Worm (Caenorhabditis elegans) whole organism, L3 larva: Measurements from ENCODE around the gene F35G12.5.

Experiments
- ZK546.5 ChIP-seq: sonication (generic microtip); optimal IDR thresholded peaks from 2 replicates; lab custom pipeline; 2017; ENCODE audit warnings: missing biosample characterization, missing genetic modification characterization
- ama-1 ChIP-seq: fragments of 150-350 bp; optimal IDR thresholded peaks from 2 replicates; lab custom pipeline; 2018
- ceh-28 ChIP-seq: fragments of 150-350 bp; optimal IDR thresholded peaks from 2 replicates; lab custom pipeline; 2014; ENCODE audit warnings: missing biosample characterization, missing genetic modification reagents, missing genetic modification characterization
- ceh-82 ChIP-seq: fragments of 150-350 bp; optimal IDR thresholded peaks from 2 replicates; lab custom pipeline; 2014; ENCODE audit warnings: missing biosample characterization, missing genetic modification characterization
- ceh-9 ChIP-seq: sonication (generic microtip); optimal IDR thresholded peaks from 2 replicates; lab custom pipeline; 2018; ENCODE audit warnings: missing biosample characterization, missing genetic modification characterization
- daf-12 ChIP-seq: fragments of 150-350 bp; optimal IDR thresholded peaks from 2 replicates; lab custom pipeline; 2014; ENCODE audit warnings: missing biosample characterization, missing genetic modification reagents, missing genetic modification characterization
- egl-27 ChIP-seq: sonication (generic microtip); optimal IDR thresholded peaks from 4 replicates; lab custom pipeline; 2017; ENCODE audit warnings: missing biosample characterization, missing genetic modification reagents, missing genetic modification characterization
- egl-5 ChIP-seq: fragments of 150-350 bp; optimal IDR thresholded peaks from 2 replicates; lab custom pipeline; 2017; ENCODE audit warnings: missing biosample characterization, missing genetic modification reagents, missing genetic modification characterization, inconsistent platforms
- elt-1 ChIP-seq: fragments of 150-350 bp; optimal IDR thresholded peaks from 2 replicates; lab custom pipeline; 2014; ENCODE audit warnings: missing biosample characterization, missing genetic modification characterization
- elt-2 ChIP-seq: sonication (generic microtip); optimal IDR thresholded peaks from 2 replicates; lab custom pipeline; 2016; ENCODE audit warnings: missing genetic modification reagents, mild to moderate bottlenecking, missing genetic modification characterization, missing compliant biosample characterization
- elt-3 ChIP-seq, 3 experiments: fragments of 150-350 bp in 1 of 3; sonication (generic microtip) in 2 of 3; optimal IDR thresholded peaks; 2 replicates in 2 of 3; 4 replicates in 1 of 3; lab custom pipeline; 2014 to 2017; ENCODE audit warnings: missing biosample characterization in 3 of 3, missing genetic modification characterization in 3 of 3
- fos-1 ChIP-seq: fragments of 150-350 bp; optimal IDR thresholded peaks from 2 replicates; lab custom pipeline; 2014; ENCODE audit warnings: missing biosample characterization, missing genetic modification characterization
- hmg-11 ChIP-seq: sonication (generic microtip); optimal IDR thresholded peaks from 2 replicates; lab custom pipeline; 2016; ENCODE audit warnings: missing genetic modification characterization, missing compliant biosample characterization
- lin-15B ChIP-seq: fragments of 150-350 bp; optimal IDR thresholded peaks from 2 replicates; lab custom pipeline; 2014; ENCODE audit warnings: missing biosample characterization, missing genetic modification characterization
- lin-39 ChIP-seq: fragments of 150-350 bp; optimal IDR thresholded peaks from 2 replicates; lab custom pipeline; 2018; ENCODE audit warnings: missing biosample characterization, missing genetic modification reagents, missing genetic modification characterization
- lsy-12 ChIP-seq: sonication (generic microtip); optimal IDR thresholded peaks from 2 replicates; lab custom pipeline; 2016; ENCODE audit warnings: mild to moderate bottlenecking, missing genetic modification characterization, missing compliant biosample characterization
- mml-1 ChIP-seq: fragments of 150-350 bp; sonication (generic microtip); optimal IDR thresholded peaks from 3 replicates; lab custom pipeline; 2014; ENCODE audit warnings: missing biosample characterization, missing genetic modification characterization
- nfya-1 ChIP-seq: sonication (generic microtip); optimal IDR thresholded peaks from 2 replicates; lab custom pipeline; 2017; ENCODE audit warnings: missing genetic modification characterization, mild to moderate bottlenecking, missing compliant biosample characterization, antibody characterized with exemption, moderate library complexity; ENCODE audit not compliant: insufficient read depth
- nhr-23 ChIP-seq: fragments of 150-350 bp; optimal IDR thresholded peaks from 2 replicates; lab custom pipeline; 2014; ENCODE audit warnings: missing biosample characterization, missing genetic modification reagents, missing genetic modification characterization
- nhr-237 ChIP-seq: fragments of 150-350 bp; optimal IDR thresholded peaks from 2 replicates; lab custom pipeline; 2014; ENCODE audit warnings: missing biosample characterization, missing genetic modification characterization
- nhr-25 ChIP-seq: sonication (generic microtip); optimal IDR thresholded peaks from 2 replicates; lab custom pipeline; 2017; ENCODE audit warnings: missing biosample characterization, missing genetic modification characterization
- nhr-28 ChIP-seq: fragments of 150-350 bp; optimal IDR thresholded peaks from 2 replicates; lab custom pipeline; 2014; ENCODE audit warnings: missing biosample characterization, missing genetic modification characterization
- nhr-67 ChIP-seq: fragments of 150-350 bp; optimal IDR thresholded peaks from 2 replicates; lab custom pipeline; 2014; ENCODE audit warnings: missing biosample characterization, missing genetic modification characterization
- nhr-76 ChIP-seq: fragments of 150-350 bp; sonication (generic microtip); optimal IDR thresholded peaks from 5 replicates; lab custom pipeline; 2014; ENCODE audit warnings: missing biosample characterization, missing genetic modification characterization
- nhr-77 ChIP-seq: fragments of 150-350 bp; optimal IDR thresholded peaks from 2 replicates; lab custom pipeline; 2014; ENCODE audit warnings: missing biosample characterization, missing genetic modification characterization
- pha-4 ChIP-seq: fragments of 150-350 bp; optimal IDR thresholded peaks from 2 replicates; lab custom pipeline; 2014; ENCODE audit warnings: missing biosample characterization, missing genetic modification reagents, missing genetic modification characterization
- pqm-1 ChIP-seq: fragments of 150-350 bp; optimal IDR thresholded peaks from 2 replicates; lab custom pipeline; 2017; ENCODE audit warnings: missing biosample characterization, missing genetic modification characterization, inconsistent platforms
- sea-2 ChIP-seq: fragments of 150-350 bp; sonication (generic microtip); optimal IDR thresholded peaks from 4 replicates; lab custom pipeline; 2014; ENCODE audit warnings: missing biosample characterization, missing genetic modification reagents, missing genetic modification characterization
- skn-1 ChIP-seq: fragments of 150-350 bp; optimal IDR thresholded peaks from 2 replicates; lab custom pipeline; 2014; ENCODE audit warnings: missing biosample characterization, missing genetic modification characterization
- snpc-4 ChIP-seq: fragments of 150-350 bp; optimal IDR thresholded peaks from 2 replicates; lab custom pipeline; 2014; ENCODE audit warnings: missing biosample characterization, missing genetic modification characterization
- tbx-2 ChIP-seq: sonication (generic microtip); optimal IDR thresholded peaks from 2 replicates; lab custom pipeline; 2016; ENCODE audit warnings: mild to moderate bottlenecking, missing genetic modification characterization, missing compliant biosample characterization
- unc-39 ChIP-seq: sonication (generic microtip); optimal IDR thresholded peaks from 4 replicates; lab custom pipeline; 2017; ENCODE audit warnings: missing biosample characterization, missing genetic modification characterization
- unc-62 ChIP-seq: fragments of 150-350 bp; sonication (generic microtip); optimal IDR thresholded peaks from 4 replicates; lab custom pipeline; 2014; ENCODE audit warnings: missing biosample characterization, missing genetic modification reagents, missing genetic modification characterization
- zag-1 ChIP-seq: fragments of 150-350 bp; optimal IDR thresholded peaks from 2 replicates; lab custom pipeline; 2014; ENCODE audit warnings: missing biosample characterization, missing genetic modification characterization
- ztf-4 ChIP-seq: fragments of 150-350 bp; optimal IDR thresholded peaks from 2 replicates; lab custom pipeline; 2014; ENCODE audit warnings: missing biosample characterization, missing genetic modification characterization

The F35G12.5 gene

ce11 chrIII:4560393-4560890, 23.5 kb upstream of the F35G12.5 start (continued):
- TF ChIP-seq snpc-4 (peak; percentile 36), mml-1 (tag; lab: Kevin White, UChicago) (no peak), nfya-1 (tag; lab: Kevin White, UChicago) (peak; percentile 94), nhr-23 (tag; lab: Kevin White, UChicago) (peak; percentile 95), elt-3 (tag; optimal IDR thresholded peaks at IDR 0.05; lab: Kevin White, UChicago) (peak in 1 of 3 experiments; percentile 60), fos-1 (no peak), nhr-28 (no peak), ztf-4 (peak; percentile 56)

- TF ChIP-seq elt-2 (tag; lab: Kevin White, UChicago) (peak; percentile 26), ztf-4 (no peak), egl-27 (tag; lab: Kevin White, UChicago) (no peak), skn-1 (tag; lab: Kevin White, UChicago) (no peak), pha-4 (peak; percentile 79), pqm-1 (tag; lab: Kevin White, UChicago) (peak; percentile 14)
These were observed 22.6 kb upstream of the F35G12.5 start for ce11 chrIII:4561286-4561685.

- no peak for TF ChIP-seq unc-39 (tag; lab: Kevin White, UChicago)
- TF ChIP-seq lin-15B, result no peak
- TF ChIP-seq unc-62 (GFP tag; lab: Kevin White, UChicago), result peak; percentile 9
- no peak for TF ChIP-seq nhr-67 (tag; lab: Kevin White, UChicago)
- TF ChIP-seq ceh-82 (tag; lab: Kevin White, UChicago), result peak; percentile 25
- peak; percentile 85 for TF ChIP-seq nfya-1 (tag; lab: Kevin White, UChicago)
- peak; percentile 9 for TF ChIP-seq ceh-28 (tag; lab: Kevin White, UChicago)
- no peak for TF ChIP-seq nhr-76 (tag; lab: Kevin White, UChicago)
- TF ChIP-seq nhr-25 (tag; lab: Kevin White, UChicago), result peak; percentile 51
- no peak for TF ChIP-seq ceh-9
- TF ChIP-seq zag-1 (tag; lab: Kevin White, UChicago), result no peak
- no peak for TF ChIP-seq nhr-77 (tag; lab: Kevin White, UChicago)
- TF ChIP-seq lin-39 (tag; lab: Kevin White, UChicago), result peak; percentile 76
- TF ChIP-seq elt-2 (tag; lab: Kevin White, UChicago), result peak; percentile 24
- no peak for TF ChIP-seq elt-3 (tag; optimal IDR thresholded peaks at IDR 0.05; lab: Kevin White, UChicago)
- TF ChIP-seq elt-1 (tag; lab: Kevin White, UChicago), result no peak
- TF ChIP-seq tbx-2 (tag; lab: Kevin White, UChicago), result no peak
- no peak for TF ChIP-seq nhr-28
- TF ChIP-seq ztf-4, result no peak
- peak; percentile 89 for TF ChIP-seq hmg-11 (tag; lab: Kevin White, UChicago)
- TF ChIP-seq daf-12 (tag; lab: Kevin White, UChicago), result no peak
- TF ChIP-seq pha-4, result peak; percentile 66
- no peak for TF ChIP-seq sea-2 (GFP tag; lab: Kevin White, UChicago)
- peak; percentile 80 for TF ChIP-seq ama-1 (lab: Kevin White, UChicago)
- peak; percentile 53 for TF ChIP-seq snpc-4
- peak; percentile 49 for TF ChIP-seq lsy-12
- TF ChIP-seq skn-1 (tag; lab: Kevin White, UChicago), result no peak
- no peak for TF ChIP-seq nhr-237
- peak; percentile 72 for TF ChIP-seq nhr-23 (tag; lab: Kevin White, UChicago)
- TF ChIP-seq egl-5 (tag; lab: Kevin White, UChicago), result peak; percentile 46
- TF ChIP-seq ZK546.5 (tag; lab: Kevin White, UChicago), result no peak
These were observed 21.7 kb upstream of the F35G12.5 start, which contains the start of gene pan-1 for ce11 chrIII:4562070-4562788. Gene pan-1 (plus strand): TSS chrIII:4562738.

- TF ChIP-seq lsy-12, result no peak
- TF ChIP-seq ztf-4, result no peak
- TF ChIP-seq fos-1, result no peak
- TF ChIP-seq, all 47 proteins: peak for 0
These were observed 15.9 kb upstream of the F35G12.5 start, which contains the start of gene mlcd-1 for ce11 chrIII:4568030-4568429. Gene mlcd-1 (minus strand): TSS chrIII:4568130.
